Fruit fly (Drosophila melanogaster) whole organism, embryonic: ENCODE measurements around the gene Cht6.

Source experiments
- Atf-2 ChIP-seq: fragments of 200-800 bp; sonication (Bioruptor generic); optimal IDR thresholded peaks from 2 replicates; lab custom pipeline; 2016; ENCODE audit warnings: missing biosample characterization, missing genetic modification characterization
- Bteb2 ChIP-seq: fragments of 200-800 bp; sonication (Bioruptor generic); optimal IDR thresholded peaks from 2 replicates; lab custom pipeline; 2016; ENCODE audit warnings: missing biosample characterization, missing genetic modification characterization
- CG11085 ChIP-seq: fragments of 200-800 bp; sonication (Bioruptor generic); IDR thresholded peaks from 2 replicates; pipeline ENCODE4 v1.3.6; 2022; ENCODE audit warnings: missing biosample characterization, missing genetic modification characterization
- CG11456 ChIP-seq: fragments of 200-800 bp; sonication (Bioruptor generic); IDR thresholded peaks from 3 replicates; pipeline ENCODE4 v1.3.6; 2022; ENCODE audit warnings: missing biosample characterization, missing genetic modification characterization
- CG13296 ChIP-seq: fragments of 200-800 bp; sonication (Bioruptor generic); optimal IDR thresholded peaks from 3 replicates; lab custom pipeline; 2018; ENCODE audit warnings: missing biosample characterization, mild to moderate bottlenecking, missing genetic modification characterization
- CG14860 ChIP-seq: fragments of 200-800 bp; sonication (Bioruptor generic); IDR thresholded peaks from 3 replicates; pipeline ENCODE4 v1.3.6; 2022; ENCODE audit warnings: missing biosample characterization, missing genetic modification characterization; ENCODE audit not compliant: partially characterized antibody
- CG17186 ChIP-seq: fragments of 200-800 bp; sonication (Bioruptor generic); optimal IDR thresholded peaks from 3 replicates; lab custom pipeline; 2017; ENCODE audit warnings: missing biosample characterization, missing genetic modification reagents, missing genetic modification characterization
- CG17568 ChIP-seq: fragments of 200-800 bp; sonication (Bioruptor generic); optimal IDR thresholded peaks from 2 replicates; lab custom pipeline; 2018; ENCODE audit warnings: missing biosample characterization, mild to moderate bottlenecking, missing genetic modification characterization, moderate library complexity
- CG17912 ChIP-seq: fragments of 200-800 bp; sonication (Bioruptor generic); optimal IDR thresholded peaks from 2 replicates; lab custom pipeline; 2018; ENCODE audit warnings: missing biosample characterization, mild to moderate bottlenecking, missing genetic modification characterization
- CG18262 ChIP-seq: fragments of 200-800 bp; optimal IDR thresholded peaks from 3 replicates; lab custom pipeline; 2019; ENCODE audit warnings: missing biosample characterization, mild to moderate bottlenecking, missing genetic modification characterization, moderate library complexity
- CG1832 ChIP-seq: fragments of 200-800 bp; sonication (Bioruptor generic); optimal IDR thresholded peaks from 2 replicates; lab custom pipeline; 2017; ENCODE audit warnings: missing biosample characterization, mild to moderate bottlenecking, missing genetic modification characterization, inconsistent platforms
- CG2199 ChIP-seq: fragments of 200-800 bp; sonication (Bioruptor generic); IDR thresholded peaks from 3 replicates; pipeline ENCODE4 v1.3.6; 2022; ENCODE audit warnings: missing biosample characterization, missing genetic modification characterization
- CG2875 ChIP-seq: fragments of 200-800 bp; sonication (Bioruptor generic); optimal IDR thresholded peaks from 2 replicates; lab custom pipeline; 2017; ENCODE audit warnings: missing biosample characterization, mild to moderate bottlenecking, missing genetic modification characterization, missing genetic modification reagents
- CG3163 ChIP-seq: fragments of 200-800 bp; sonication (Bioruptor generic); optimal IDR thresholded peaks from 3 replicates; lab custom pipeline; 2016; ENCODE audit warnings: missing biosample characterization, missing genetic modification characterization
- CG32532 ChIP-seq: fragments of 200-800 bp; sonication (Bioruptor generic); IDR thresholded peaks from 2 replicates; pipeline ENCODE4 v1.3.6; 2022; ENCODE audit warnings: missing biosample characterization, missing genetic modification characterization
- CG3838 ChIP-seq: fragments of 200-800 bp; sonication (Bioruptor generic); optimal IDR thresholded peaks from 3 replicates; lab custom pipeline; 2016; ENCODE audit warnings: missing biosample characterization, missing genetic modification characterization
- CG43689 ChIP-seq: fragments of 200-800 bp; sonication (Bioruptor generic); IDR thresholded peaks from 2 replicates; pipeline ENCODE4 v1.3.6; 2022; ENCODE audit warnings: missing biosample characterization, missing genetic modification characterization
- CG4617 ChIP-seq: fragments of 200-800 bp; sonication (Bioruptor generic); optimal IDR thresholded peaks from 3 replicates; lab custom pipeline; 2016; ENCODE audit warnings: missing biosample characterization, missing genetic modification characterization, borderline replicate concordance
- CG4854 ChIP-seq: fragments of 200-800 bp; sonication (Bioruptor generic); optimal IDR thresholded peaks from 2 replicates; lab custom pipeline; 2016; ENCODE audit warnings: missing biosample characterization, missing genetic modification characterization, inconsistent platforms
- CG5953 ChIP-seq: fragments of 200-800 bp; sonication (Bioruptor generic); IDR thresholded peaks from 2 replicates; pipeline ENCODE4 v1.3.6; 2022; ENCODE audit warnings: missing biosample characterization, missing genetic modification characterization
- CG6683 ChIP-seq: fragments of 200-800 bp; sonication (Bioruptor generic); optimal IDR thresholded peaks from 2 replicates; lab custom pipeline; 2017; ENCODE audit warnings: missing biosample characterization, mild to moderate bottlenecking, missing genetic modification characterization, missing genetic modification reagents
- CG7372 ChIP-seq: fragments of 200-800 bp; sonication (Bioruptor generic); IDR thresholded peaks from 2 replicates; pipeline ENCODE4 v1.3.6; 2022; ENCODE audit warnings: missing biosample characterization, missing genetic modification characterization
- CG7963 ChIP-seq: fragments of 200-800 bp; sonication (Bioruptor generic); IDR thresholded peaks from 3 replicates; pipeline ENCODE4 v1.3.6; 2022; ENCODE audit warnings: missing biosample characterization, missing genetic modification characterization; ENCODE audit not compliant: partially characterized antibody
- CG8359 ChIP-seq: fragments of 200-800 bp; sonication (Bioruptor generic); optimal IDR thresholded peaks from 2 replicates; lab custom pipeline; 2017; ENCODE audit warnings: missing biosample characterization, mild to moderate bottlenecking, missing genetic modification characterization, borderline replicate concordance
- D ChIP-seq, 2 experiments: fragments of 200-800 bp in 1 of 2; fragments of >200 bp in 1 of 2; sonication (Bioruptor generic) in 1 of 2; optimal IDR thresholded peaks; 2 replicates in 1 of 2; 3 replicates in 1 of 2; lab custom pipeline; 2017; ENCODE audit warnings: mild to moderate bottlenecking in 1 of 2, missing biosample characterization in 1 of 2, missing genetic modification characterization in 1 of 2, missing genetic modification reagents in 1 of 2
- H15 ChIP-seq: fragments of 200-800 bp; sonication (Bioruptor generic); IDR thresholded peaks from 3 replicates; pipeline ENCODE4 v1.3.6; 2022; ENCODE audit warnings: missing biosample characterization, missing genetic modification characterization
- Hr39 ChIP-seq: fragments of >200 bp; optimal IDR thresholded peaks from 2 replicates; lab custom pipeline; 2017
- Pdp1 ChIP-seq, 2 experiments: fragments of 200-800 bp; sonication (Bioruptor generic); optimal IDR thresholded peaks; 3 replicates each; lab custom pipeline; 2016; ENCODE audit warnings: missing biosample characterization in 2 of 2, missing genetic modification characterization in 2 of 2, mild to moderate bottlenecking in 1 of 2, moderate library complexity in 1 of 2
- TFAM ChIP-seq: fragments of 200-800 bp; sonication (Bioruptor generic); optimal IDR thresholded peaks from 2 replicates; lab custom pipeline; 2017; ENCODE audit warnings: missing biosample characterization, missing genetic modification characterization, inconsistent platforms
- Tbp ChIP-seq: fragments of >200 bp; optimal IDR thresholded peaks from 2 replicates; lab custom pipeline; 2018; ENCODE audit warnings: missing biosample characterization, missing genetic modification characterization
- Vsx1 ChIP-seq: fragments of 200-800 bp; sonication (Bioruptor generic); optimal IDR thresholded peaks from 2 replicates; lab custom pipeline; 2017; ENCODE audit warnings: missing biosample characterization, mild to moderate bottlenecking, missing genetic modification characterization, missing genetic modification reagents
- caup ChIP-seq: fragments of 200-800 bp; sonication (Bioruptor generic); optimal IDR thresholded peaks from 3 replicates; lab custom pipeline; 2017; ENCODE audit warnings: missing biosample characterization, mild to moderate bottlenecking, missing genetic modification characterization, moderate library complexity; ENCODE audit not compliant: severe bottlenecking
- dm ChIP-seq: fragments of 200-800 bp; sonication (Bioruptor generic); optimal IDR thresholded peaks from 3 replicates; lab custom pipeline; 2016; ENCODE audit warnings: missing biosample characterization, missing genetic modification characterization
- en ChIP-seq: fragments of 200-800 bp; sonication (Bioruptor generic); optimal IDR thresholded peaks from 2 replicates; lab custom pipeline; 2016; ENCODE audit warnings: missing biosample characterization, missing genetic modification characterization
- gce ChIP-seq: fragments of 200-800 bp; sonication (Bioruptor generic); IDR thresholded peaks from 3 replicates; pipeline ENCODE4 v1.3.6; 2022; ENCODE audit warnings: missing biosample characterization, missing genetic modification characterization
- gcm2 ChIP-seq: fragments of 200-800 bp; sonication (Bioruptor generic); optimal IDR thresholded peaks from 2 replicates; lab custom pipeline; 2016; ENCODE audit warnings: missing biosample characterization, missing genetic modification characterization
- gt ChIP-seq: fragments of 200-800 bp; sonication (Bioruptor generic); IDR thresholded peaks from 2 replicates; pipeline ENCODE4 v1.3.6; 2022; ENCODE audit warnings: missing biosample characterization, missing genetic modification characterization
- hkb ChIP-seq, 2 experiments: fragments of 200-800 bp in 1 of 2; fragments of >200 bp in 1 of 2; sonication (Bioruptor generic) in 1 of 2; IDR thresholded peaks in 1 of 2; optimal IDR thresholded peaks in 1 of 2; 2 replicates each; pipeline versions ENCODE4 v1.3.6 to Lab custom; 2017 to 2022; ENCODE audit warnings: missing biosample characterization in 1 of 2, missing genetic modification characterization in 1 of 2
- kah ChIP-seq: fragments of 200-800 bp; sonication (Bioruptor generic); optimal IDR thresholded peaks from 2 replicates; lab custom pipeline; 2018; ENCODE audit warnings: missing biosample characterization, mild to moderate bottlenecking, missing genetic modification characterization
- mld ChIP-seq: fragments of 200-800 bp; sonication (Bioruptor generic); IDR thresholded peaks from 3 replicates; pipeline ENCODE4 v1.3.6; 2022; ENCODE audit warnings: missing biosample characterization, missing genetic modification characterization; ENCODE audit not compliant: partially characterized antibody
- nerfin-1 ChIP-seq: fragments of 200-800 bp; sonication (Bioruptor generic); optimal IDR thresholded peaks from 3 replicates; lab custom pipeline; 2019; ENCODE audit warnings: missing biosample characterization, mild to moderate bottlenecking, missing genetic modification characterization, moderate library complexity
- org-1 ChIP-seq: fragments of 200-800 bp; sonication (Bioruptor generic); optimal IDR thresholded peaks from 2 replicates; lab custom pipeline; 2017; ENCODE audit warnings: missing biosample characterization, missing genetic modification characterization
- sima ChIP-seq: fragments of 200-800 bp; sonication (Bioruptor generic); optimal IDR thresholded peaks from 2 replicates; lab custom pipeline; 2016; ENCODE audit warnings: missing biosample characterization, missing genetic modification characterization
- ttk ChIP-seq: fragments of 200-800 bp; sonication (Bioruptor generic); IDR thresholded peaks from 2 replicates; pipeline ENCODE4 v2.1.2; 2022; ENCODE audit warnings: missing biosample characterization, missing genetic modification characterization
- vnd ChIP-seq: fragments of 200-800 bp; sonication (Bioruptor generic); IDR thresholded peaks from 3 replicates; pipeline ENCODE4 v1.3.6; 2022; ENCODE audit warnings: missing biosample characterization, missing genetic modification characterization; ENCODE audit not compliant: partially characterized antibody
- vvl ChIP-seq: fragments of 200-800 bp; sonication (Bioruptor generic); IDR thresholded peaks from 2 replicates; pipeline ENCODE4 v1.3.6; 2022; ENCODE audit warnings: missing biosample characterization, missing genetic modification characterization
- wdn ChIP-seq: fragments of 200-800 bp; sonication (Bioruptor generic); IDR thresholded peaks from 2 replicates; pipeline ENCODE4 v1.3.6; 2022; ENCODE audit warnings: missing biosample characterization, missing genetic modification characterization
- yki ChIP-seq: fragments of >200 bp; optimal IDR thresholded peaks from 3 replicates; lab custom pipeline; 2018
- zf30C ChIP-seq: fragments of 200-800 bp; sonication (Bioruptor generic); optimal IDR thresholded peaks from 3 replicates; lab custom pipeline; 2018; ENCODE audit warnings: missing biosample characterization, mild to moderate bottlenecking, missing genetic modification characterization

Cht6 gene

DNA sequence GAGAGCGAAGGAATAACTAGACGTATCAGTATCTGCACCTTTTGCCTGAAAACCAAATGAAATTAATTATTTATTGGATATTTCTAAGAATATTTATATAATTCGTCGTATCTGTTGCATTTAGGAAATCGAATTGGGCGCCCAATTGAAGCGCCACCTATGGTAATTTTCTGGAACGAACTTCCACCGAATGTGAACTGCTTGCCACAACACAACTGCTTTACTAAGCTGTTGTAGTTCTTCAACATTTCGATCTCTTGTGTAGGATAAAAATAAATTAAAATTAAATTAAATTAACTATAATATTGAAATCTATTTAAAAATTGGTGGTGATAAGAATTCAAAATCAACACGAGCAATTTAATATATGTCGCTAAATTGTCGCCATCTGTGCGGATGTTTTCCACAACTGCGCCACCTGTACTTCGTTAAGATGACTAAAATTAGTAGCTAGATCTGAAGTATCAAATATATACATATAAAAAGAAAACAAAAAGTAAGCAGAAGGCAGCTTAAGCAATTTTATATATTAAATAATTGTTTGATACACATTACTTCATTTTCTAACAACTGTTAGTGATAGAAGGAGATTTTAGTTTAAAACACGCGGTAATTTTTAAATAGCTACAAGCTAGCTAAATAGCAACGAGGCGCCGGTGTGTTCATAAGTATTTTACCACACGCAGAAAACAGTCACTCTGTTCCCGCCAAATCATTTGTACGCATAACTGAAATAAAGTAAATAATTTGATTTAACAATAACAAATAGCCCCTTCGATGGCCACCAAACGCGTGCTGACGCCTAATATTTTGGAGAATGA is 6.6 kb upstream of the Cht6 start, which contains the start of gene Dna2 (continued):
- TF ChIP-seq D (optimal IDR thresholded peaks at IDR 0.05; lab: Kevin White, UChicago) (no peak), D (GFP tag; optimal IDR thresholded peaks at IDR 0.05; lab: Kevin White, UChicago) (no peak), zf30C (GFP tag; lab: Kevin White, UChicago) (no peak), CG18262 (tag; lab: Kevin White, UChicago) (no peak), mld (GFP tag; lab: Robert Waterston, UW) (no peak), nerfin-1 (tag; lab: Kevin White, UChicago) (no peak), CG13296 (GFP tag; lab: Kevin White, UChicago) (no peak), Hr39 (lab: Kevin White, UChicago) (no peak), CG32532 (peak; percentile 56; the same call in 1 of the 2 replicates), Bteb2 (GFP tag; lab: Kevin White, UChicago) (no peak), yki (lab: Kevin White, UChicago) (no peak), TFAM (no peak), CG17186 (GFP tag; lab: Kevin White, UChicago) (no peak), gce (GFP tag; lab: Robert Waterston, UW) (no peak), CG8359 (GFP tag; lab: Kevin White, UChicago) (no peak), gcm2 (GFP tag; lab: Kevin White, UChicago) (no peak), CG7372 (GFP tag; lab: Robert Waterston, UW) (no peak), ttk (no peak), vnd (GFP tag; lab: Robert Waterston, UW) (no peak), gt (GFP tag; lab: Robert Waterston, UW) (no peak), vvl (GFP tag; lab: Robert Waterston, UW) (no peak), CG4854 (GFP tag; lab: Kevin White, UChicago) (no peak), CG11456 (GFP tag; lab: Robert Waterston, UW) (no peak), H15 (GFP tag; lab: Robert Waterston, UW) (no peak), hkb (optimal IDR thresholded peaks at IDR 0.05; lab: Kevin White, UChicago) (no peak), hkb (GFP tag; IDR thresholded peaks at IDR 0.05; lab: Robert Waterston, UW) (no peak), CG11085 (GFP tag; lab: Robert Waterston, UW) (no peak), wdn (GFP tag; lab: Robert Waterston, UW) (no peak), org-1 (GFP tag; lab: Kevin White, UChicago) (no peak), dm (GFP tag; lab: Kevin White, UChicago) (no peak), Pdp1 (GFP tag; optimal IDR thresholded peaks at IDR 0.05; lab: Kevin White, UChicago) (no peak), CG7963 (GFP tag; lab: Robert Waterston, UW) (no peak), Atf-2 (no peak), CG17912 (GFP tag; lab: Kevin White, UChicago) (no peak), CG5953 (no peak), CG1832 (GFP tag; lab: Kevin White, UChicago) (no peak), caup (no peak), kah (GFP tag; lab: Kevin White, UChicago) (no peak), CG17568 (GFP tag; lab: Kevin White, UChicago) (no peak), CG6683 (GFP tag; lab: Kevin White, UChicago) (no peak), CG2875 (GFP tag; lab: Kevin White, UChicago) (no peak), CG14860 (GFP tag; lab: Robert Waterston, UW) (no peak), CG3163 (no peak), CG4617 (GFP tag; lab: Kevin White, UChicago) (no peak), sima (no peak), CG2199 (GFP tag; lab: Robert Waterston, UW) (no peak), en (GFP tag; lab: Kevin White, UChicago) (no peak), CG3838 (no peak), Tbp (GFP tag; lab: Kevin White, UChicago) (no peak), Vsx1 (GFP tag; lab: Kevin White, UChicago) (no peak), CG43689 (no peak)
